Fruit fly (Drosophila melanogaster) whole organism, embryonic: Measurements from ENCODE around the gene CG42571.

Experiments
- Asciz ChIP-seq: fragments of 200-800 bp; sonication (Bioruptor generic); optimal IDR thresholded peaks from 2 replicates; lab custom pipeline; 2017; ENCODE audit warnings: missing biosample characterization, mild to moderate bottlenecking, missing genetic modification characterization, missing genetic modification reagents
- Awh ChIP-seq: fragments of 200-800 bp; sonication (Bioruptor generic); IDR thresholded peaks from 2 replicates; pipeline ENCODE4, ENCODE4 v1.3.6; 2022; ENCODE audit warnings: missing biosample characterization, missing genetic modification characterization
- Blimp-1 ChIP-seq: fragments of 200-800 bp; sonication (Bioruptor generic); optimal IDR thresholded peaks from 3 replicates; lab custom pipeline; 2018; ENCODE audit warnings: missing biosample characterization, missing genetic modification characterization, mild to moderate bottlenecking, moderate library complexity, missing genetic modification reagents
- CG10543 ChIP-seq: fragments of 200-800 bp; sonication (Bioruptor generic); optimal IDR thresholded peaks from 3 replicates; lab custom pipeline; 2017; ENCODE audit warnings: missing biosample characterization, mild to moderate bottlenecking, missing genetic modification characterization, moderate library complexity
- CG12219 ChIP-seq: fragments of 200-800 bp; sonication (Bioruptor generic); optimal IDR thresholded peaks from 3 replicates; lab custom pipeline; 2018; ENCODE audit warnings: missing biosample characterization, mild to moderate bottlenecking, missing genetic modification characterization
- CG15601 ChIP-seq: fragments of 200-800 bp; sonication (Bioruptor generic); optimal IDR thresholded peaks from 3 replicates; lab custom pipeline; 2019; ENCODE audit warnings: missing biosample characterization, mild to moderate bottlenecking, missing genetic modification characterization, moderate library complexity
- CG15696 ChIP-seq: fragments of 200-800 bp; sonication (Bioruptor generic); optimal IDR thresholded peaks from 2 replicates; lab custom pipeline; 2019; ENCODE audit warnings: missing biosample characterization, mild to moderate bottlenecking, missing genetic modification characterization, moderate library complexity
- CG2129 ChIP-seq: fragments of 200-800 bp; sonication (Bioruptor generic); IDR thresholded peaks from 2 replicates; pipeline ENCODE4 v1.3.6; 2022; ENCODE audit warnings: missing biosample characterization, missing genetic modification characterization; ENCODE audit not compliant: partially characterized antibody
- CG2875 ChIP-seq: fragments of 200-800 bp; sonication (Bioruptor generic); optimal IDR thresholded peaks from 2 replicates; lab custom pipeline; 2017; ENCODE audit warnings: missing biosample characterization, mild to moderate bottlenecking, missing genetic modification characterization, missing genetic modification reagents
- CG30020 ChIP-seq: fragments of 200-800 bp; optimal IDR thresholded peaks from 2 replicates; lab custom pipeline; 2019; ENCODE audit warnings: missing biosample characterization, mild to moderate bottlenecking, missing genetic modification characterization, moderate library complexity
- CG31441 ChIP-seq: fragments of 200-800 bp; sonication (Bioruptor generic); IDR thresholded peaks from 2 replicates; pipeline ENCODE4 v1.3.6; 2022; ENCODE audit warnings: missing biosample characterization, missing genetic modification characterization
- CG3847 ChIP-seq: fragments of 200-800 bp; sonication (Bioruptor generic); IDR thresholded peaks from 2 replicates; pipeline ENCODE4 v1.3.6; 2022; ENCODE audit warnings: missing biosample characterization, missing genetic modification characterization
- CG4282 ChIP-seq: fragments of 200-800 bp; sonication (Bioruptor generic); optimal IDR thresholded peaks from 2 replicates; lab custom pipeline; 2016; ENCODE audit warnings: missing biosample characterization, missing genetic modification characterization
- CG4820 ChIP-seq: fragments of 200-800 bp; sonication (Bioruptor generic); optimal IDR thresholded peaks from 3 replicates; lab custom pipeline; 2016; ENCODE audit warnings: missing biosample characterization, missing genetic modification characterization
- CG6654 ChIP-seq: fragments of 200-800 bp; sonication (Bioruptor generic); optimal IDR thresholded peaks from 2 replicates; lab custom pipeline; 2017; ENCODE audit warnings: missing biosample characterization, mild to moderate bottlenecking, missing genetic modification characterization
- CG7745 ChIP-seq: fragments of 200-800 bp; sonication (Bioruptor generic); optimal IDR thresholded peaks from 2 replicates; lab custom pipeline; 2018; ENCODE audit warnings: missing biosample characterization, mild to moderate bottlenecking, missing genetic modification characterization, moderate library complexity
- CG8290 ChIP-seq, 3 experiments: fragments of 200-800 bp; sonication (Bioruptor generic); optimal IDR thresholded peaks; 2 replicates each; lab custom pipeline; 2016 to 2019; ENCODE audit warnings: missing biosample characterization in 3 of 3, missing genetic modification characterization in 3 of 3, mild to moderate bottlenecking in 2 of 3, moderate library complexity in 1 of 3
- CG8359 ChIP-seq: fragments of 200-800 bp; sonication (Bioruptor generic); optimal IDR thresholded peaks from 2 replicates; lab custom pipeline; 2017; ENCODE audit warnings: missing biosample characterization, mild to moderate bottlenecking, missing genetic modification characterization, borderline replicate concordance
- CHES-1-like ChIP-seq: fragments of 200-800 bp; sonication (Bioruptor generic); optimal IDR thresholded peaks from 2 replicates; lab custom pipeline; 2016; ENCODE audit warnings: missing biosample characterization, missing genetic modification characterization
- D19B ChIP-seq: fragments of 200-800 bp; sonication (Bioruptor generic); optimal IDR thresholded peaks from 2 replicates; lab custom pipeline; 2017; ENCODE audit warnings: missing biosample characterization, mild to moderate bottlenecking, missing genetic modification characterization
- Ets65A ChIP-seq: fragments of 200-800 bp; sonication (Bioruptor generic); peaks from one replicate; lab custom pipeline; 2016; ENCODE audit warnings: missing biosample characterization, missing genetic modification characterization
- Hmx ChIP-seq: fragments of 200-800 bp; sonication (Bioruptor generic); optimal IDR thresholded peaks from 2 replicates; lab custom pipeline; 2016; ENCODE audit warnings: missing biosample characterization, missing genetic modification characterization
- Hr78 ChIP-seq, 2 experiments: fragments of 200-800 bp in 1 of 2; fragments of >200 bp in 1 of 2; sonication (Bioruptor generic) in 1 of 2; optimal IDR thresholded peaks; 2 replicates each; lab custom pipeline; 2017 to 2019; ENCODE audit warnings: missing biosample characterization in 2 of 2, missing genetic modification characterization in 2 of 2, mild to moderate bottlenecking in 1 of 2, moderate library complexity in 1 of 2
- Kr ChIP-seq: fragments of 200-800 bp; sonication (Bioruptor generic); optimal IDR thresholded peaks from 2 replicates; lab custom pipeline; 2017; ENCODE audit warnings: missing biosample characterization, mild to moderate bottlenecking, missing genetic modification characterization
- Mad ChIP-seq: fragments of 200-800 bp; sonication (Bioruptor generic); optimal IDR thresholded peaks from 2 replicates; lab custom pipeline; 2016; ENCODE audit warnings: missing biosample characterization, missing genetic modification characterization
- Max ChIP-seq: fragments of 200-800 bp; sonication (Bioruptor generic); optimal IDR thresholded peaks from 2 replicates; lab custom pipeline; 2016; ENCODE audit warnings: missing biosample characterization, mild to moderate bottlenecking, missing genetic modification characterization
- Med ChIP-seq: fragments of 200-800 bp; sonication (Bioruptor generic); peaks from one replicate; lab custom pipeline; 2016; ENCODE audit warnings: missing biosample characterization, missing genetic modification characterization, mild to moderate bottlenecking, inconsistent platforms, moderate library complexity
- Pdp1 ChIP-seq, 2 experiments: fragments of 200-800 bp; sonication (Bioruptor generic); optimal IDR thresholded peaks; 3 replicates each; lab custom pipeline; 2016; ENCODE audit warnings: missing biosample characterization in 2 of 2, missing genetic modification characterization in 2 of 2, mild to moderate bottlenecking in 1 of 2, moderate library complexity in 1 of 2
- Vsx1 ChIP-seq: fragments of 200-800 bp; sonication (Bioruptor generic); optimal IDR thresholded peaks from 2 replicates; lab custom pipeline; 2017; ENCODE audit warnings: missing biosample characterization, mild to moderate bottlenecking, missing genetic modification characterization, missing genetic modification reagents
- Xrp1 ChIP-seq: fragments of 200-800 bp; sonication (Bioruptor generic); IDR thresholded peaks from 2 replicates; pipeline ENCODE4 v1.3.6; 2022; ENCODE audit warnings: missing biosample characterization, missing genetic modification characterization
- YL-1 ChIP-seq: fragments of 200-800 bp; sonication (Bioruptor generic); optimal IDR thresholded peaks from 3 replicates; lab custom pipeline; 2017; ENCODE audit warnings: missing biosample characterization, mild to moderate bottlenecking, missing genetic modification characterization
- bigmax ChIP-seq: fragments of 200-800 bp; sonication (Bioruptor generic); optimal IDR thresholded peaks from 2 replicates; lab custom pipeline; 2018; ENCODE audit warnings: missing biosample characterization, mild to moderate bottlenecking, missing genetic modification characterization
- croc ChIP-seq: fragments of 200-800 bp; sonication (Bioruptor generic); conservative IDR thresholded peaks from 3 replicates; pipeline ENCODE4 v1.3.6; 2022; ENCODE audit warnings: missing biosample characterization, missing genetic modification characterization
- dimm ChIP-seq: fragments of 200-800 bp; sonication (Bioruptor generic); IDR thresholded peaks from 2 replicates; pipeline ENCODE4 v1.3.6; 2022; ENCODE audit warnings: missing biosample characterization, missing genetic modification characterization
- dmrt11E ChIP-seq: fragments of 200-800 bp; sonication (Bioruptor generic); optimal IDR thresholded peaks from 3 replicates; lab custom pipeline; 2018; ENCODE audit warnings: missing biosample characterization, mild to moderate bottlenecking, missing genetic modification characterization, moderate library complexity
- eve ChIP-seq, 2 experiments: fragments of >200 bp; optimal IDR thresholded peaks; 2 replicates each; lab custom pipeline; 2017; ENCODE audit warnings: missing biosample characterization in 2 of 2, missing genetic modification characterization in 2 of 2
- fd64A ChIP-seq: fragments of 200-800 bp; sonication (Bioruptor generic); optimal IDR thresholded peaks from 3 replicates; lab custom pipeline; 2018; ENCODE audit warnings: missing biosample characterization, mild to moderate bottlenecking, missing genetic modification characterization
- hbn ChIP-seq: fragments of 200-800 bp; sonication (Bioruptor generic); IDR thresholded peaks from 2 replicates; pipeline ENCODE4 v1.3.6; 2022; ENCODE audit warnings: missing biosample characterization, missing genetic modification characterization; ENCODE audit not compliant: partially characterized antibody
- kni ChIP-seq: fragments of 200-800 bp; sonication (Bioruptor generic); optimal IDR thresholded peaks from 3 replicates; lab custom pipeline; 2017; ENCODE audit warnings: mild to moderate bottlenecking, missing biosample characterization, missing genetic modification reagents, missing genetic modification characterization
- mirr ChIP-seq: fragments of 200-800 bp; sonication (Bioruptor generic); optimal IDR thresholded peaks from 3 replicates; lab custom pipeline; 2018; ENCODE audit warnings: missing biosample characterization, mild to moderate bottlenecking, missing genetic modification characterization
- peb ChIP-seq: fragments of 200-800 bp; sonication (Bioruptor generic); IDR thresholded peaks from 2 replicates; pipeline ENCODE4 v1.3.6; 2022; ENCODE audit warnings: missing biosample characterization, missing genetic modification characterization
- pfk ChIP-seq: fragments of 200-800 bp; sonication (Bioruptor generic); optimal IDR thresholded peaks from 2 replicates; lab custom pipeline; 2018; ENCODE audit warnings: missing biosample characterization, mild to moderate bottlenecking, missing genetic modification characterization, moderate library complexity
- pho ChIP-seq: fragments of 200-800 bp; sonication (Bioruptor generic); optimal IDR thresholded peaks from 2 replicates; lab custom pipeline; 2016; ENCODE audit warnings: missing biosample characterization, missing genetic modification characterization
- pum ChIP-seq: fragments of 200-800 bp; sonication (Bioruptor generic); optimal IDR thresholded peaks from 2 replicates; lab custom pipeline; 2016; ENCODE audit warnings: missing biosample characterization, missing genetic modification characterization
- sens ChIP-seq: fragments of 200-800 bp; sonication (Bioruptor generic); peaks from one replicate; lab custom pipeline; 2016; ENCODE audit warnings: missing biosample characterization, missing genetic modification characterization
- slbo ChIP-seq: fragments of 200-800 bp; sonication (Bioruptor generic); IDR thresholded peaks from 2 replicates; pipeline ENCODE4 v1.3.6; 2022; ENCODE audit warnings: missing biosample characterization, missing genetic modification characterization
- slou ChIP-seq: fragments of 200-800 bp; sonication (Bioruptor generic); optimal IDR thresholded peaks from 3 replicates; lab custom pipeline; 2016; ENCODE audit warnings: missing biosample characterization, missing genetic modification characterization
- slp2 ChIP-seq: fragments of 200-800 bp; sonication (Bioruptor generic); optimal IDR thresholded peaks from 2 replicates; lab custom pipeline; 2016; ENCODE audit warnings: missing biosample characterization, missing genetic modification characterization
- usp ChIP-seq: fragments of >200 bp; optimal IDR thresholded peaks from 2 replicates; lab custom pipeline; 2017; ENCODE audit warnings: missing biosample characterization, missing genetic modification characterization
- vvl ChIP-seq: fragments of 200-800 bp; sonication (Bioruptor generic); IDR thresholded peaks from 2 replicates; pipeline ENCODE4 v1.3.6; 2022; ENCODE audit warnings: missing biosample characterization, missing genetic modification characterization

CG42571 gene

DNA sequence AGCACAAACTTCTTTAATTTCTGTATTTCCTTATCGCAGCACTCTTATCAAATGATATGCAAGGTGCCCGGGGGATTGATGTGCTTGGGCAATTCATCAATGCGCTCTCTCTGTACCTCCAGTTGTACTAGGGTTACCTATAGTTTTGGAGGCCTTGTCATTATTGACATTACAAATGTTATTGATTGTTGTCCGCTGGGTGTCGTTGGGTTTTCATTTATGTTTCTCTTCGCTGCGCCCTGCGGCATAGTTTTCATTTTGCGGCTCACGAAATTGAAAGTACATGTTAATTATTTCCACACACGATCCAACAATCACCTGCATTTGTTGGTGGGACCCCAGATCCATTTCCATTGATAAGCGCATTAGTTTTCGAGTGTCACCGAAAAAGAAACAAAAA is 10.1 kb upstream of the CG42571 start (continued):
- TF ChIP-seq slou (GFP tag; lab: Kevin White, UChicago) (no peak), pum (GFP tag; lab: Kevin White, UChicago) (no peak), Awh (peak; percentile 54; the same call in 1 of the 2 replicates), Kr (GFP tag; lab: Kevin White, UChicago) (peak; percentile 2), CG4282 (GFP tag; lab: Kevin White, UChicago) (no peak), sens (GFP tag; lab: Kevin White, UChicago) (peak; percentile 80), Vsx1 (GFP tag; lab: Kevin White, UChicago) (peak; percentile 26), Blimp-1 (GFP tag; lab: Kevin White, UChicago) (peak; percentile 72), Max (GFP tag; lab: Kevin White, UChicago) (no peak), pfk (no peak), Hr78 (GFP tag; optimal IDR thresholded peaks at IDR 0.05; lab: Kevin White, UChicago) (peak in 1 of 2 experiments; percentile 59), mirr (GFP tag; lab: Kevin White, UChicago) (no peak), Med (GFP tag; lab: Kevin White, UChicago) (peak; percentile 69), CG15601 (tag; lab: Kevin White, UChicago) (peak; percentile 47), dmrt11E (tag; lab: Kevin White, UChicago) (peak; percentile 6), CG8290 (GFP tag; optimal IDR thresholded peaks at IDR 0.05; lab: Kevin White, UChicago) (no peak), CG8290 (tag; optimal IDR thresholded peaks at IDR 0.05; lab: Kevin White, UChicago) (peak in 1 of 2 experiments; percentile 7), CG4820 (GFP tag; lab: Kevin White, UChicago) (no peak), Ets65A (no peak), fd64A (GFP tag; lab: Kevin White, UChicago) (peak; percentile 28), vvl (peak; percentile 41), CG7745 (tag; lab: Kevin White, UChicago) (peak; percentile 19), kni (GFP tag; lab: Kevin White, UChicago) (peak; percentile 82), CG12219 (peak; percentile 33), CG6654 (GFP tag; lab: Kevin White, UChicago) (no peak), hbn (no peak), CG30020 (tag; lab: Kevin White, UChicago) (no peak), Mad (no peak), CG2129 (no peak), CHES-1-like (GFP tag; lab: Kevin White, UChicago) (no peak), bigmax (GFP tag; lab: Kevin White, UChicago) (no peak), Pdp1 (GFP tag; optimal IDR thresholded peaks at IDR 0.05; lab: Kevin White, UChicago) (peak in 1 of 2 experiments; percentile 34), YL-1 (GFP tag; lab: Kevin White, UChicago) (no peak), CG3847 (GFP tag; lab: Robert Waterston, UW) (no peak), Asciz (GFP tag; lab: Kevin White, UChicago) (peak; percentile 36), CG2875 (GFP tag; lab: Kevin White, UChicago) (no peak), Xrp1 (GFP tag; lab: Robert Waterston, UW) (no peak), pho (GFP tag; lab: Kevin White, UChicago) (no peak), peb (GFP tag; lab: Robert Waterston, UW) (no peak), CG8359 (GFP tag; lab: Kevin White, UChicago) (no peak), dimm (no peak), slbo (no peak), eve (GFP tag; optimal IDR thresholded peaks at IDR 0.05; lab: Kevin White, UChicago) (peak in 1 of 2 experiments; percentile 38), CG31441 (no peak), Hmx (no peak), usp (GFP tag; lab: Kevin White, UChicago) (no peak), slp2 (no peak), CG10543 (peak; percentile 34), croc (no peak), D19B (GFP tag; lab: Kevin White, UChicago) (no peak), CG15696 (tag; lab: Kevin White, UChicago) (peak; percentile 47)
